Worm (Caenorhabditis elegans) whole organism, L4 larva: ENCODE data around the gene R05F9.11.

Source experiments
- ama-1 ChIP-seq: fragments of 150-350 bp; optimal IDR thresholded peaks from 2 replicates; lab custom pipeline; 2014; ENCODE audit warnings: inconsistent platforms, mixed read lengths
- egl-27 ChIP-seq: sonication (generic microtip); optimal IDR thresholded peaks from 3 replicates; lab custom pipeline; 2017; ENCODE audit warnings: missing biosample characterization, missing genetic modification reagents, missing genetic modification characterization
- hif-1 ChIP-seq, 2 experiments: sonication (generic microtip); optimal IDR thresholded peaks; 2 replicates each; lab custom pipeline; 2016 to 2017; ENCODE audit warnings: missing compliant biosample characterization in 2 of 2, missing genetic modification characterization in 2 of 2, missing genetic modification reagents in 2 of 2, missing genotype in 2 of 2, mild to moderate bottlenecking in 1 of 2
- lsy-2 ChIP-seq, 2 experiments: fragments of 150-350 bp in 1 of 2; sonication (generic microtip) in 1 of 2; optimal IDR thresholded peaks; 2 replicates each; lab custom pipeline; 2014 to 2017; ENCODE audit warnings: missing biosample characterization in 2 of 2, missing genetic modification characterization in 2 of 2
- nhr-28 ChIP-seq: fragments of 150-350 bp; optimal IDR thresholded peaks from 2 replicates; lab custom pipeline; 2014; ENCODE audit warnings: missing biosample characterization, missing genetic modification characterization
- nhr-76 ChIP-seq: fragments of 150-350 bp; optimal IDR thresholded peaks from 2 replicates; lab custom pipeline; 2014; ENCODE audit warnings: missing biosample characterization, missing genetic modification characterization
- pha-4 ChIP-seq, 2 experiments: fragments of 150-350 bp in 1 of 2; fragments of 200-800 bp in 1 of 2; sonication (Bioruptor generic) in 1 of 2; IDR thresholded peaks in 1 of 2; optimal IDR thresholded peaks in 1 of 2; 2 replicates each; pipeline versions ENCODE4 v1.3.6 to Lab custom; 2014 to 2022; ENCODE audit warnings: missing genetic modification characterization in 2 of 2, missing genetic modification reagents in 2 of 2, missing biosample characterization in 1 of 2, missing compliant biosample characterization in 1 of 2
- snpc-4 ChIP-seq: fragments of 150-350 bp; optimal IDR thresholded peaks from 2 replicates; lab custom pipeline; 2014; ENCODE audit warnings: missing biosample characterization, missing genetic modification characterization
- ztf-11 ChIP-seq: fragments of 150-350 bp; optimal IDR thresholded peaks from 2 replicates; lab custom pipeline; 2014; ENCODE audit warnings: missing biosample characterization, missing genetic modification characterization

DNA sequence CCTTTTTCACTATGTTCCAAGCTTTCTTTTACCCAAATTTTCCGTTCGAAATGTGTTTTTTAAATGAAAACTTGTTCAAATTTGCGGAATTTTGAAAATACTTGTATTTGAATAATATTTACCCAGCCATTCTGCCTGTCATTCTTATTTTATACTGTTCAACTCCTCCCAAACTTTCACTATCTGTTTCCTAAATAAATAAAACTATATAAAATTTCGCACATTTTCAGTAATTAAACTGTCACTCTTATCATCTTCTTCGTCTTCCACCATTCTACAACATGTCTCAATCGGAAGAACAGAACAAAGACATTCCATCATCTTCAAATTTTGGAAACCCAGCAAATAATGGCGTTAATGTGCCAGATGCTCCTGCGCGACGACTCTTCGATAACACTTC lies 9.2 kb downstream of the R05F9.11 start, which contains the start of gene btbd-10:
- TF ChIP-seq nhr-76 (tag; lab: Kevin White, UChicago) (no peak), snpc-4 (tag; lab: Kevin White, UChicago) (no peak), nhr-28 (tag; lab: Kevin White, UChicago) (peak; percentile 38), lsy-2 (tag; optimal IDR thresholded peaks at IDR 0.05; lab: Kevin White, UChicago) (no peak), egl-27 (tag; lab: Kevin White, UChicago) (no peak), hif-1 (tag; optimal IDR thresholded peaks at IDR 0.05; lab: Kevin White, UChicago) (no peak), pha-4 (GFP tag; IDR thresholded peaks at IDR 0.05; lab: Robert Waterston, UW) (no peak), pha-4 (tag; optimal IDR thresholded peaks at IDR 0.05; lab: Kevin White, UChicago) (no peak), ama-1 (lab: Kevin White, UChicago) (no peak), ztf-11 (tag; lab: Kevin White, UChicago) (no peak)
